Fruit fly (Drosophila melanogaster): Measurements from ENCODE around the gene CG31769.

CG31769 gene

DNA sequence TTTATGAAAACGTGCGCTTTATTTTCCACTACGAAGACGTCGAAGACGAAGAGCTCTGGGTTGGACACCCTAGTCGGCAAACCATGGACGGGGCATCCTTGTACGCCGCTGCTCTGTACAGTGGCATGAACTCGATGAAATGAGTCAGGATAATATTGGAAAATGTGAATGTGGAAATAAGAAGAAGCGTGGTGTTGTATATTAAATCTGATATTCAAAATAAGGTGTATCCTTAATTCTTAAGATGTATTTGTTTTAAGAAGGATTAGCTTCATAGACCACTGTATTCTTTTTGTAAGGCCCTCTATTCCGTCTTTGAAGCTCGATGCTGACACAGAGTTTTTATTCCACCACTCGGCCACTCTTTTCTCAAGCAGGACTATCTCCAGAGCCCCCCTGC is 30.7 kb upstream of the CG31769 start (continued):
- no peak for TF ChIP-seq CG34224 (GFP tag; IDR thresholded peaks at IDR 0.05; ENCODE audit: partially characterized antibody)
- peak; percentile 41 for TF ChIP-seq Ada2b (GFP tag; IDR thresholded peaks at IDR 0.05)
- TF ChIP-seq Jarid2 (GFP tag; optimal IDR thresholded peaks at IDR 0.05), result no peak
- no peak for TF ChIP-seq sc (optimal IDR thresholded peaks at IDR 0.05)
- no peak for TF ChIP-seq sc (GFP tag; optimal IDR thresholded peaks at IDR 0.05)
- TF ChIP-seq CG17568 (GFP tag; optimal IDR thresholded peaks at IDR 0.05), result no peak
- no peak for TF ChIP-seq hbn (GFP tag; IDR thresholded peaks at IDR 0.05; ENCODE audit: partially characterized antibody)
- TF ChIP-seq NC2α (GFP tag; optimal IDR thresholded peaks at IDR 0.05), result no peak
- TF ChIP-seq CG8944 (GFP tag; optimal IDR thresholded peaks at IDR 0.05), result no peak
- no peak for TF ChIP-seq crc (GFP tag; optimal IDR thresholded peaks at IDR 0.05)
- peak; percentile 78 for TF ChIP-seq Fer1 (GFP tag; optimal IDR thresholded peaks at IDR 0.05)
- TF ChIP-seq fu2 (GFP tag; optimal IDR thresholded peaks at IDR 0.05), result no peak
- peak; percentile 55 for TF ChIP-seq HHEX (GFP tag; optimal IDR thresholded peaks at IDR 0.05)
- no peak for TF ChIP-seq CG5180 (GFP tag; optimal IDR thresholded peaks at IDR 0.05)
- TF ChIP-seq lab (GFP tag; optimal IDR thresholded peaks at IDR 0.05), result peak; percentile 76
- TF ChIP-seq hth (optimal IDR thresholded peaks at IDR 0.05), result no peak
- TF ChIP-seq CG18619 (GFP tag; optimal IDR thresholded peaks at IDR 0.05), result peak; percentile 31
- TF ChIP-seq Ravus (GFP tag; IDR thresholded peaks at IDR 0.05), result no peak
- TF ChIP-seq CG1792 (GFP tag; optimal IDR thresholded peaks at IDR 0.05), result no peak
- peak; percentile 23 for TF ChIP-seq CG12071 (GFP tag; optimal IDR thresholded peaks at IDR 0.05)
- TF ChIP-seq CG16815 (GFP tag; optimal IDR thresholded peaks at IDR 0.05), result no peak
- no peak for TF ChIP-seq D (optimal IDR thresholded peaks at IDR 0.05)
- TF ChIP-seq D (GFP tag; optimal IDR thresholded peaks at IDR 0.05), result peak; percentile 6
- peak; percentile 28 for TF ChIP-seq CG1233 (GFP tag; optimal IDR thresholded peaks at IDR 0.05)
- TF ChIP-seq CG4404 (GFP tag; IDR thresholded peaks at IDR 0.05), result no peak
- no peak for TF ChIP-seq CG10959 (GFP tag; IDR thresholded peaks at IDR 0.05)
- TF ChIP-seq klu (GFP tag; IDR thresholded peaks at IDR 0.05), result no peak; the same call in 1 of the 2 replicates
- peak in 1 of 2 experiments; percentile 31 for TF ChIP-seq dpn (GFP tag; optimal IDR thresholded peaks at IDR 0.05)
- TF ChIP-seq sima (GFP tag; optimal IDR thresholded peaks at IDR 0.05), result no peak
- no peak for TF ChIP-seq stwl (tag; optimal IDR thresholded peaks at IDR 0.05)
- TF ChIP-seq CG6254 (GFP tag; optimal IDR thresholded peaks at IDR 0.05), result no peak
- TF ChIP-seq CG3163 (GFP tag; optimal IDR thresholded peaks at IDR 0.05), result no peak
- TF ChIP-seq cas (GFP tag; IDR thresholded peaks at IDR 0.05), result no peak
- peak; percentile 32 for TF ChIP-seq CG10209 (GFP tag; optimal IDR thresholded peaks at IDR 0.05)
- peak in 1 of 2 experiments; percentile 1 for TF ChIP-seq chif (GFP tag; optimal IDR thresholded peaks at IDR 0.05)
- TF ChIP-seq CG6175 (GFP tag; IDR thresholded peaks at IDR 0.05), result no peak
- TF ChIP-seq HLHmδ (GFP tag; optimal IDR thresholded peaks at IDR 0.05), result no peak
- TF ChIP-seq CG32767 (GFP tag; IDR thresholded peaks at IDR 0.05), result no peak
- no peak for TF ChIP-seq wek (GFP tag; optimal IDR thresholded peaks at IDR 0.05)
- no peak for TF ChIP-seq B-H1 (GFP tag; IDR thresholded peaks at IDR 0.05)
- peak; percentile 11 for TF ChIP-seq Dek (tag; optimal IDR thresholded peaks at IDR 0.05)
- TF ChIP-seq gem (tag; optimal IDR thresholded peaks at IDR 0.05), result peak; percentile 60
- TF ChIP-seq vfl (GFP tag; optimal IDR thresholded peaks at IDR 0.05), result no peak
- TF ChIP-seq scrt (GFP tag; optimal IDR thresholded peaks at IDR 0.05), result peak; percentile 12
- peak; percentile 8 for TF ChIP-seq CG9817 (tag; optimal IDR thresholded peaks at IDR 0.05)
- peak; percentile 54; the same call in 1 of the 3 replicates for TF ChIP-seq ci (GFP tag; IDR thresholded peaks at IDR 0.05)
- no peak for TF ChIP-seq pfk (GFP tag; optimal IDR thresholded peaks at IDR 0.05)
- no peak for TF ChIP-seq H15 (GFP tag; IDR thresholded peaks at IDR 0.05)
- no peak for TF ChIP-seq CG17612 (GFP tag; IDR thresholded peaks at IDR 0.05)
- TF ChIP-seq CG31441 (GFP tag; IDR thresholded peaks at IDR 0.05), result peak; percentile 44; the same call in 1 of the 2 replicates
- TF ChIP-seq onecut (GFP tag; IDR thresholded peaks at IDR 0.05), result no peak
- TF ChIP-seq unc-4 (GFP tag; IDR thresholded peaks at IDR 0.05; ENCODE audit: partially characterized antibody), result no peak

Data from whole organism, embryonic.